Fruit fly (Drosophila melanogaster) whole organism, embryonic: ENCODE measurements around the gene CG9837.

Experiments used
- B-H1 ChIP-seq: fragments of 200-800 bp; sonication (Bioruptor generic); IDR thresholded peaks from 3 replicates; pipeline ENCODE4 v1.3.6; 2022; ENCODE audit warnings: missing biosample characterization, missing genetic modification characterization
- CG10321 ChIP-seq: fragments of 200-800 bp; sonication (Bioruptor generic); IDR thresholded peaks from 2 replicates; pipeline ENCODE4 v1.3.6; 2022; ENCODE audit warnings: missing biosample characterization, missing genetic modification characterization
- CG10366 ChIP-seq: fragments of 200-800 bp; sonication (Bioruptor generic); IDR thresholded peaks from 2 replicates; pipeline ENCODE4 v1.3.6; 2022; ENCODE audit warnings: missing biosample characterization, missing genetic modification characterization
- CG11085 ChIP-seq: fragments of 200-800 bp; sonication (Bioruptor generic); IDR thresholded peaks from 2 replicates; pipeline ENCODE4 v1.3.6; 2022; ENCODE audit warnings: missing biosample characterization, missing genetic modification characterization
- CG11398 ChIP-seq: fragments of 200-800 bp; sonication (Bioruptor generic); optimal IDR thresholded peaks from 2 replicates; lab custom pipeline; 2016; ENCODE audit warnings: missing biosample characterization, missing genetic modification characterization
- CG12155 ChIP-seq: fragments of 200-800 bp; sonication (Bioruptor generic); optimal IDR thresholded peaks from 3 replicates; lab custom pipeline; 2016; ENCODE audit warnings: missing biosample characterization, missing genetic modification characterization
- CG12744 ChIP-seq: fragments of 200-800 bp; sonication (Bioruptor generic); optimal IDR thresholded peaks from 2 replicates; lab custom pipeline; 2016; ENCODE audit warnings: missing biosample characterization, missing genetic modification characterization
- CG14710 ChIP-seq: fragments of 200-800 bp; sonication (Bioruptor generic); optimal IDR thresholded peaks from 3 replicates; lab custom pipeline; 2019; ENCODE audit warnings: missing biosample characterization, mild to moderate bottlenecking, missing genetic modification characterization, moderate library complexity
- CG17612 ChIP-seq: fragments of 200-800 bp; sonication (Bioruptor generic); IDR thresholded peaks from 2 replicates; pipeline ENCODE4 v1.3.6; 2022; ENCODE audit warnings: missing biosample characterization, missing genetic modification characterization
- CG18262 ChIP-seq: fragments of 200-800 bp; optimal IDR thresholded peaks from 3 replicates; lab custom pipeline; 2019; ENCODE audit warnings: missing biosample characterization, mild to moderate bottlenecking, missing genetic modification characterization, moderate library complexity
- CG2875 ChIP-seq: fragments of 200-800 bp; sonication (Bioruptor generic); optimal IDR thresholded peaks from 2 replicates; lab custom pipeline; 2017; ENCODE audit warnings: missing biosample characterization, mild to moderate bottlenecking, missing genetic modification characterization, missing genetic modification reagents
- CG30403 ChIP-seq: fragments of 200-800 bp; sonication (Bioruptor generic); optimal IDR thresholded peaks from 3 replicates; lab custom pipeline; 2016; ENCODE audit warnings: missing biosample characterization, missing genetic modification characterization
- CG31365 ChIP-seq: fragments of 200-800 bp; sonication (Bioruptor generic); optimal IDR thresholded peaks from 2 replicates; lab custom pipeline; 2018; ENCODE audit warnings: missing biosample characterization, mild to moderate bottlenecking, missing genetic modification characterization
- CG33213 ChIP-seq: fragments of 200-800 bp; sonication (Bioruptor generic); optimal IDR thresholded peaks from 3 replicates; lab custom pipeline; 2016; ENCODE audit warnings: missing biosample characterization, missing genetic modification characterization
- CG5180 ChIP-seq: fragments of 200-800 bp; sonication (Bioruptor generic); optimal IDR thresholded peaks from 3 replicates; lab custom pipeline; 2017; ENCODE audit warnings: missing biosample characterization, missing genetic modification characterization, mild to moderate bottlenecking, moderate library complexity, missing genetic modification reagents
- CG7963 ChIP-seq: fragments of 200-800 bp; sonication (Bioruptor generic); IDR thresholded peaks from 3 replicates; pipeline ENCODE4 v1.3.6; 2022; ENCODE audit warnings: missing biosample characterization, missing genetic modification characterization; ENCODE audit not compliant: partially characterized antibody
- CG8359 ChIP-seq: fragments of 200-800 bp; sonication (Bioruptor generic); optimal IDR thresholded peaks from 2 replicates; lab custom pipeline; 2017; ENCODE audit warnings: missing biosample characterization, mild to moderate bottlenecking, missing genetic modification characterization, borderline replicate concordance
- CG8478 ChIP-seq: fragments of >200 bp; optimal IDR thresholded peaks from 2 replicates; lab custom pipeline; 2018
- CG9797 ChIP-seq: fragments of 200-800 bp; sonication (Bioruptor generic); optimal IDR thresholded peaks from 3 replicates; lab custom pipeline; 2018; ENCODE audit warnings: missing biosample characterization, mild to moderate bottlenecking, missing genetic modification characterization
- D19A ChIP-seq: fragments of 200-800 bp; optimal IDR thresholded peaks from 3 replicates; lab custom pipeline; 2019; ENCODE audit warnings: missing biosample characterization, mild to moderate bottlenecking, missing genetic modification characterization, moderate library complexity
- Dad ChIP-seq: fragments of 200-800 bp; sonication (Bioruptor generic); optimal IDR thresholded peaks from 3 replicates; lab custom pipeline; 2016; ENCODE audit warnings: missing biosample characterization, missing genetic modification characterization
- Dek ChIP-seq: fragments of 200-800 bp; sonication (Bioruptor generic); optimal IDR thresholded peaks from 3 replicates; lab custom pipeline; 2019; ENCODE audit warnings: missing biosample characterization, mild to moderate bottlenecking, missing genetic modification characterization, moderate library complexity
- Ets97D ChIP-seq: fragments of 200-800 bp; sonication (Bioruptor generic); optimal IDR thresholded peaks from 3 replicates; lab custom pipeline; 2016; ENCODE audit warnings: missing biosample characterization, missing genetic modification characterization
- HmgD ChIP-seq: fragments of 200-800 bp; sonication (Bioruptor generic); optimal IDR thresholded peaks from 3 replicates; lab custom pipeline; 2016; ENCODE audit warnings: missing biosample characterization, missing genetic modification characterization
- Hsf ChIP-seq: fragments of 200-800 bp; sonication (Bioruptor generic); optimal IDR thresholded peaks from 3 replicates; lab custom pipeline; 2016; ENCODE audit warnings: missing biosample characterization, missing genetic modification characterization
- Lpt ChIP-seq: fragments of >200 bp; optimal IDR thresholded peaks from 2 replicates; lab custom pipeline; 2018; ENCODE audit warnings: missing biosample characterization, missing genetic modification characterization
- Mad ChIP-seq: fragments of 200-800 bp; sonication (Bioruptor generic); optimal IDR thresholded peaks from 2 replicates; lab custom pipeline; 2016; ENCODE audit warnings: missing biosample characterization, missing genetic modification characterization
- NFAT ChIP-seq: fragments of 200-800 bp; sonication (Bioruptor generic); IDR thresholded peaks from 2 replicates; pipeline ENCODE4 v1.3.6; 2022; ENCODE audit warnings: missing biosample characterization, missing genetic modification characterization
- Opbp ChIP-seq: fragments of 200-800 bp; sonication (Bioruptor generic); IDR thresholded peaks from 3 replicates; pipeline ENCODE4 v1.3.6; 2022; ENCODE audit warnings: missing biosample characterization, missing genetic modification characterization; ENCODE audit not compliant: partially characterized antibody
- Side ChIP-seq: fragments of 200-800 bp; sonication (Bioruptor generic); optimal IDR thresholded peaks from 2 replicates; lab custom pipeline; 2016; ENCODE audit warnings: missing biosample characterization, missing genetic modification characterization
- Sox102F ChIP-seq: fragments of 200-800 bp; sonication (Bioruptor generic); optimal IDR thresholded peaks from 2 replicates; lab custom pipeline; 2018; ENCODE audit warnings: missing biosample characterization, mild to moderate bottlenecking, missing genetic modification characterization, moderate library complexity
- Xbp1 ChIP-seq: fragments of 200-800 bp; sonication (Bioruptor generic); optimal IDR thresholded peaks from 3 replicates; lab custom pipeline; 2016; ENCODE audit warnings: missing biosample characterization, mild to moderate bottlenecking, missing genetic modification characterization
- al ChIP-seq: fragments of 200-800 bp; sonication (Bioruptor generic); IDR thresholded peaks from 2 replicates; pipeline ENCODE4 v1.3.6; 2022; ENCODE audit warnings: missing biosample characterization, missing genetic modification characterization
- ap ChIP-seq: fragments of 200-800 bp; sonication (Bioruptor generic); IDR thresholded peaks from 2 replicates; pipeline ENCODE4 v1.3.6; 2022; ENCODE audit warnings: missing biosample characterization, missing genetic modification characterization
- bowl ChIP-seq: fragments of 200-800 bp; sonication (Bioruptor generic); IDR thresholded peaks from 2 replicates; pipeline ENCODE4 v1.3.6; 2022; ENCODE audit warnings: missing biosample characterization, missing genetic modification characterization
- chn ChIP-seq: fragments of 200-800 bp; sonication (Bioruptor generic); optimal IDR thresholded peaks from 2 replicates; lab custom pipeline; 2016; ENCODE audit warnings: missing biosample characterization, missing genetic modification characterization
- crol ChIP-seq: fragments of 200-800 bp; sonication (Bioruptor generic); IDR thresholded peaks from 2 replicates; pipeline ENCODE4 v1.3.6; 2022; ENCODE audit warnings: missing biosample characterization, missing genetic modification characterization
- crp ChIP-seq, 2 experiments: fragments of 200-800 bp; sonication (Bioruptor generic); optimal IDR thresholded peaks; 2 replicates in 1 of 2; 3 replicates in 1 of 2; lab custom pipeline; 2017; ENCODE audit warnings: missing biosample characterization in 2 of 2, missing genetic modification characterization in 2 of 2, mild to moderate bottlenecking in 1 of 2, moderate library complexity in 1 of 2
- dm ChIP-seq: fragments of 200-800 bp; sonication (Bioruptor generic); optimal IDR thresholded peaks from 3 replicates; lab custom pipeline; 2016; ENCODE audit warnings: missing biosample characterization, missing genetic modification characterization
- dmrt11E ChIP-seq: fragments of 200-800 bp; sonication (Bioruptor generic); optimal IDR thresholded peaks from 3 replicates; lab custom pipeline; 2018; ENCODE audit warnings: missing biosample characterization, mild to moderate bottlenecking, missing genetic modification characterization, moderate library complexity
- gcm2 ChIP-seq: fragments of 200-800 bp; sonication (Bioruptor generic); optimal IDR thresholded peaks from 2 replicates; lab custom pipeline; 2016; ENCODE audit warnings: missing biosample characterization, missing genetic modification characterization
- hbn ChIP-seq: fragments of 200-800 bp; sonication (Bioruptor generic); IDR thresholded peaks from 2 replicates; pipeline ENCODE4 v1.3.6; 2022; ENCODE audit warnings: missing biosample characterization, missing genetic modification characterization; ENCODE audit not compliant: partially characterized antibody
- hkb ChIP-seq, 2 experiments: fragments of 200-800 bp in 1 of 2; fragments of >200 bp in 1 of 2; sonication (Bioruptor generic) in 1 of 2; IDR thresholded peaks in 1 of 2; optimal IDR thresholded peaks in 1 of 2; 2 replicates each; pipeline versions ENCODE4 v1.3.6 to Lab custom; 2017 to 2022; ENCODE audit warnings: missing biosample characterization in 1 of 2, missing genetic modification characterization in 1 of 2
- jigr1 ChIP-seq: fragments of 200-800 bp; sonication (Bioruptor generic); IDR thresholded peaks from 3 replicates; pipeline ENCODE4 v1.3.6; 2022; ENCODE audit warnings: missing biosample characterization, missing genetic modification characterization
- pzg ChIP-seq: fragments of 200-800 bp; sonication (Bioruptor generic); optimal IDR thresholded peaks from 3 replicates; lab custom pipeline; 2018; ENCODE audit warnings: missing biosample characterization, mild to moderate bottlenecking, missing genetic modification characterization, moderate library complexity
- schlank ChIP-seq: fragments of 200-800 bp; sonication (Bioruptor generic); optimal IDR thresholded peaks from 2 replicates; lab custom pipeline; 2018; ENCODE audit warnings: missing biosample characterization, mild to moderate bottlenecking, missing genetic modification characterization
- slp2 ChIP-seq: fragments of 200-800 bp; sonication (Bioruptor generic); optimal IDR thresholded peaks from 2 replicates; lab custom pipeline; 2016; ENCODE audit warnings: missing biosample characterization, missing genetic modification characterization
- wor ChIP-seq: fragments of 200-800 bp; sonication (Bioruptor generic); IDR thresholded peaks from 2 replicates; pipeline ENCODE4 v1.3.6; 2022; ENCODE audit warnings: missing biosample characterization, missing genetic modification characterization
- z ChIP-seq: fragments of 200-800 bp; sonication (Bioruptor generic); IDR thresholded peaks from 3 replicates; pipeline ENCODE4 v1.3.6; 2022; ENCODE audit warnings: missing biosample characterization, missing genetic modification characterization
- zen2 ChIP-seq: fragments of 200-800 bp; sonication (Bioruptor generic); IDR thresholded peaks from 3 replicates; pipeline ENCODE4 v1.3.6; 2022; ENCODE audit warnings: missing biosample characterization, missing genetic modification characterization; ENCODE audit not compliant: partially characterized antibody
- zf30C ChIP-seq: fragments of 200-800 bp; sonication (Bioruptor generic); optimal IDR thresholded peaks from 3 replicates; lab custom pipeline; 2018; ENCODE audit warnings: missing biosample characterization, mild to moderate bottlenecking, missing genetic modification characterization
- zfh1 ChIP-seq: fragments of 200-800 bp; sonication (Bioruptor generic); IDR thresholded peaks from 3 replicates; pipeline ENCODE4 v1.3.6; 2022; ENCODE audit warnings: missing biosample characterization, missing genetic modification characterization

Gene CG9837

dm6 chr3R:8808518-8808921 lies 4.9 kb downstream of the CG9837 start (continued):
- TF ChIP-seq zf30C = peak; percentile 100
- TF ChIP-seq Xbp1 (GFP tag; lab: Kevin White, UChicago) = peak; percentile 71
- TF ChIP-seq z (GFP tag; lab: Robert Waterston, UW) = no peak
- TF ChIP-seq CG31365 (tag; lab: Kevin White, UChicago) = no peak
- no peak for TF ChIP-seq al (GFP tag; lab: Robert Waterston, UW)
- no peak for TF ChIP-seq CG10321 (GFP tag; lab: Robert Waterston, UW)
- TF ChIP-seq CG12155 (GFP tag; lab: Kevin White, UChicago) = peak; percentile 41
- no peak for TF ChIP-seq Dad (GFP tag; lab: Kevin White, UChicago)
- no peak for TF ChIP-seq hbn
- no peak for TF ChIP-seq B-H1 (GFP tag; lab: Robert Waterston, UW)
- no peak for TF ChIP-seq Ets97D (GFP tag; lab: Kevin White, UChicago)
- TF ChIP-seq Hsf (GFP tag; lab: Kevin White, UChicago) = peak; percentile 67
- TF ChIP-seq CG8478 (lab: Kevin White, UChicago) = no peak
- no peak for TF ChIP-seq ap (GFP tag; lab: Robert Waterston, UW)
- no peak for TF ChIP-seq HmgD (GFP tag; lab: Kevin White, UChicago)
- no peak for TF ChIP-seq Mad (GFP tag; lab: Kevin White, UChicago)
- no peak for TF ChIP-seq CG7963
- TF ChIP-seq schlank = no peak
- peak; percentile 96 for TF ChIP-seq CG18262
- TF ChIP-seq D19A (tag; lab: Kevin White, UChicago) = peak; percentile 98
- TF ChIP-seq CG33213 (GFP tag; lab: Kevin White, UChicago) = peak; percentile 40
- no peak for TF ChIP-seq crol
- TF ChIP-seq CG5180 (GFP tag; lab: Kevin White, UChicago) = no peak
- TF ChIP-seq CG9797 (GFP tag; lab: Kevin White, UChicago) = no peak
- TF ChIP-seq dm (GFP tag; lab: Kevin White, UChicago) = no peak
- no peak for TF ChIP-seq gcm2 (GFP tag; lab: Kevin White, UChicago)
- TF ChIP-seq CG14710 = peak; percentile 95
- no peak for TF ChIP-seq pzg (GFP tag; lab: Kevin White, UChicago)
- no peak for TF ChIP-seq Lpt
- TF ChIP-seq Side (GFP tag; lab: Kevin White, UChicago) = peak; percentile 66
- TF ChIP-seq CG30403 (GFP tag; lab: Kevin White, UChicago) = peak; percentile 77
- TF ChIP-seq CG2875 (GFP tag; lab: Kevin White, UChicago) = peak; percentile 64
- TF ChIP-seq Sox102F (GFP tag; lab: Kevin White, UChicago) = peak; percentile 54
- TF ChIP-seq CG8359 (GFP tag; lab: Kevin White, UChicago) = peak; percentile 88
- TF ChIP-seq CG11085 (GFP tag; lab: Robert Waterston, UW) = no peak
- TF ChIP-seq dmrt11E (tag; lab: Kevin White, UChicago) = peak; percentile 97
- peak; percentile 6 to 26 for TF ChIP-seq crp (GFP tag; optimal IDR thresholded peaks at IDR 0.05; lab: Kevin White, UChicago)
- no peak for TF ChIP-seq bowl (GFP tag; lab: Robert Waterston, UW)
- TF ChIP-seq zen2 = no peak
- TF ChIP-seq jigr1 = no peak
- TF ChIP-seq wor = no peak
- peak; percentile 61 for TF ChIP-seq slp2 (GFP tag; lab: Kevin White, UChicago)
- TF ChIP-seq Opbp = no peak
- TF ChIP-seq CG12744 (GFP tag; lab: Kevin White, UChicago) = peak; percentile 31
- TF ChIP-seq CG17612 (GFP tag; lab: Robert Waterston, UW) = no peak
- TF ChIP-seq CG11398 (GFP tag; lab: Kevin White, UChicago) = peak; percentile 17
- TF ChIP-seq CG10366 = no peak
- no peak for TF ChIP-seq chn (GFP tag; lab: Kevin White, UChicago)
- TF ChIP-seq Dek (tag; lab: Kevin White, UChicago) = no peak
- no peak for TF ChIP-seq NFAT (GFP tag; lab: Robert Waterston, UW)
- peak; percentile 81 for TF ChIP-seq zfh1 (GFP tag; lab: Robert Waterston, UW)
- no peak for TF ChIP-seq hkb (optimal IDR thresholded peaks at IDR 0.05; lab: Kevin White, UChicago)
- peak; percentile 54; the same call in 1 of the 2 replicates for TF ChIP-seq hkb (GFP tag; IDR thresholded peaks at IDR 0.05; lab: Robert Waterston, UW)
